Worm (Caenorhabditis elegans): ENCODE results near the gene F54C4.4.

DNA sequence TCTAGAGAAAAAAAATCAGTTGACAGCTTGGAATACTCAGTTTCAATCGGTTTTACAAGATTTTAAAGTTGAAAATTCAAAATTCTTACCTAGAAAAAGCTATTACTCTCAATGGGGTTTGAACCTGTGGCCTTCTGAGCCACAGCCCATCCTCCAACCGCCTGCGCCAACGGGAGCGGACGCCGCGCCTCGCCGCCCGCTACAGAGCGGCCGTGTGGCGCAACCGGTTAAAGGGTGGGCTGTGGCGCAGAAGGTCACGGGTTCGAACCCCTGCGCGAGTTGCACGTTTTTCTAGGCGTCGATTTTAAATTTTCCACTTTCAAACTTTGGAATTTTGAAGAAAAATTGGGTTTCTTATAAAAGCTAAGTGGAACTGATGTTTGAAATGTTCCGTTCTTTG, 38.9 kb downstream of the F54C4.4 start:
- TF ChIP-seq nhr-77 (tag; optimal IDR thresholded peaks at IDR 0.05) = no peak
- TF ChIP-seq blmp-1 (tag; optimal IDR thresholded peaks at IDR 0.05) = no peak
- no peak for TF ChIP-seq nhr-12 (tag; optimal IDR thresholded peaks at IDR 0.05)
- no peak for TF ChIP-seq mef-2 (tag; optimal IDR thresholded peaks at IDR 0.05)
- no peak for TF ChIP-seq aly-2 (tag; optimal IDR thresholded peaks at IDR 0.05)
- no peak for TF ChIP-seq dpl-1 (GFP tag; optimal IDR thresholded peaks at IDR 0.05)
- no peak for TF ChIP-seq egl-13 (tag; optimal IDR thresholded peaks at IDR 0.05)
- no peak for TF ChIP-seq lin-15B (tag; optimal IDR thresholded peaks at IDR 0.05)
- TF ChIP-seq ztf-11 (tag; optimal IDR thresholded peaks at IDR 0.05) = no peak
- TF ChIP-seq C34B4.2 (tag; optimal IDR thresholded peaks at IDR 0.05) = no peak
